Worm (Caenorhabditis elegans): ENCODE measurements around the gene flp-5.

DNA sequence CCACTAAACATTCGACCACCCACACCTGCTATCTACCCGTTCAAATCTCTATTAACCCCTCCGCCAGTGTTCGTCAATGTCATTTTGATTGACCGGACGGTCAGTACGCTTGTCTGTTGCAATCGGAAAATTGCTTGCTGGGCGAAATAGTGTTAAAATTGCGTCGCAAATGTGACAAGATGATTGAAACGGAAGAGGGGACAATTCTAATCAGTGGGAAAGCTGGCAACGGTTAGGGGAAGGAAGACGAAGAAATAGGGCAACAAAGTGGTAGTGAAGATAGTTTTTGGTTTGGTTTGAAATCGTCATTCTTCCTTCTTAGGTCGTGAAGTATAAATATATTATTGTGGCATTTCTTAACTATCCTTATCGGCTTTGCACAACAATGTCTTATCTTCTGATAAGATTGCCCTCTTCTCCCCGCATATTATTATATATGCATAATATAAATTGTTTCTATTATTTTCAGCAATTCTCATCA is 40.4 kb downstream of the flp-5 start:
- TF ChIP-seq mdl-1 (tag; optimal IDR thresholded peaks at IDR 0.05) = no peak
- no peak for TF ChIP-seq ztf-11 (tag; optimal IDR thresholded peaks at IDR 0.05)
